Worm (Caenorhabditis elegans): ENCODE data around the gene rmd-2.

DNA sequence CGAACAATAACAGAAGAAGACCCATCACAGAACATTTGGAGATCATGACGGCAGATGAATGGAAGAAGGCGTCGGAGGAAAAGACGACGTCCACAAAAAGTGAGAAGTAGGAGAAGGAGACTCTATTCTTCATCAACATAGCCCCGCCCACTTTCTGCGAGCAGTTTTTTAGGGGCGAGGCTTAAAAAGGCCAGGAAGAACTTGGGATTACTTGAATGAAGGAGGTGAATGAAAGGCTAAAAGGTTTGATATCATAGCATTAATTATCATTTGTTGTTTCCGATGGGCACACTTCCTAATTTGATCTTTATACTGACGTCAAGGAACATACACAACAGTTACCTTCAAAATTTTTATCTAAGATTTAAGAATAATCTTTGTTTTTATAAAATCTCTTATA is 37.2 kb downstream of the rmd-2 start, which contains the start of gene nlp-58:
- no peak for TF ChIP-seq ama-1 (optimal IDR thresholded peaks at IDR 0.05)
- TF ChIP-seq nhr-11 (tag; optimal IDR thresholded peaks at IDR 0.05), result no peak
